Fruit fly (Drosophila melanogaster): ENCODE data around the gene obst-F.

Gene obst-F

dm6 chr3L:20191848-20192247 lies 9.6 kb downstream of the obst-F start:
- TF ChIP-seq CTCF (optimal IDR thresholded peaks at IDR 0.05) (no peak), CG8478 (optimal IDR thresholded peaks at IDR 0.05) (no peak)

dm6 chr3L:20187885-20188570 lies 13.4 kb downstream of the obst-F start, which contains the start of gene Ssk:
Ssk (plus strand) TSS chr3L:20188522.
- TF ChIP-seq CTCF (optimal IDR thresholded peaks at IDR 0.05) (no peak), CG8478 (optimal IDR thresholded peaks at IDR 0.05) (no peak)

dm6 chr3L:20186294-20187020 lies 15.0 kb downstream of the obst-F start:
- TF ChIP-seq CG8478 (optimal IDR thresholded peaks at IDR 0.05) (no peak), CTCF (optimal IDR thresholded peaks at IDR 0.05) (no peak)

dm6 chr3L:20185886-20186285 lies 15.6 kb downstream of the obst-F start:
- no peak for TF ChIP-seq CG8478 (optimal IDR thresholded peaks at IDR 0.05)

- no peak for TF ChIP-seq CTCF (optimal IDR thresholded peaks at IDR 0.05)
- no peak for TF ChIP-seq CG8478 (optimal IDR thresholded peaks at IDR 0.05)
These were observed 16.1 kb downstream of the obst-F start for dm6 chr3L:20185206-20185868.

DNA sequence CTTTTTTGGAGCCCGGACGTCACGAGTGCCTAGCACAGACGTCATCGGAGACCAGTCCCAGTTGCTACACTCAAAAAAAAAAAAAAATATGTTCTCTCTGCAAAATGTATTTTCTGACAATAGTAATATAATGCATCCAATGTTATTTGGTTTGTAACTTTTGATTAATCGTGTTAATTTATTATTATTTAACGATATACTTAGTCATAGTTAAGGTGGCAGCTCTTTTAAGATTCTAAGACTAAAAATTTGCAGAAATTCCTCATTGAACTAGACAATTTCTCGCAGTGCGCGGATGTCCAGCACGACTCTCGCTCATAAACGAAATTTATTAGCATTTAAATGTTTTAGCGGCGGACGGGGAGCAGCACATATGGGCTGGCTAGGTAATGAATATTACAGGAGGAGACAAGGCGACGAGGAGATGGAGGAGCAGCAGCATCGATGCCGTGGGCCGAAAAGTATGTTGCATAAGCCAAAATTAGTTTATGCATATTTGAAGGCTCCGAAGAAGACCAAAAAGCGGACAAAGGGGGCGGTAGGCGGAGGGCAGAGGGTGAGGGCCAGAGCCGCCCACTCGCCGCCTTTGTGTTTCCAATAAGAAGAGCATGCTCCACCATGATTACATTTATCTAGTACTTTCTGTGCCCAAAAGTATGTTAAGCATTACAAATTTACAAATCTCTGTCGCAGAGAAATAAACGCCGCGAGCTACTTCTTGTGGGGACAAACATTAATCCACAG lies 17.9 kb downstream of the obst-F start:
- no peak for TF ChIP-seq CG8478 (optimal IDR thresholded peaks at IDR 0.05)
- TF ChIP-seq CTCF (optimal IDR thresholded peaks at IDR 0.05), result no peak

DNA sequence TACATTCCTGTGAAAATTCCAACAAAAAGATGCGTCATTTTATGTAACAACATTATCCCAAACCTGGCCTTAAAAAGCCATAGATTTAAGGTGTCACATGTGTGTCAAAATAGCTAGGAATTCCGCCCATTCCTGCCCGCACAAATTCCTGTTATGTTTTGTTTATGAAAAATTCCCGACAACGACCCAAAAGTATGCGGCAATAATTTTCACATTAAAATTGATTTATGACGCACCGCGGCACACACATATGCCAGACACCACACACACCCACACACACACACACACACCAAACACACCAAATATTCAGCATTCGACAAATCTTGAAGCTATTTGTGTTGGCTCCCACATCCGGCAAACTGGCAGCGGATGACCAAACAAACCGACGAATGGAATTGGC lies 18.6 kb downstream of the obst-F start:
- TF ChIP-seq CTCF (optimal IDR thresholded peaks at IDR 0.05), result no peak
- no peak for TF ChIP-seq CG8478 (optimal IDR thresholded peaks at IDR 0.05)

- no peak for TF ChIP-seq CTCF (optimal IDR thresholded peaks at IDR 0.05)
- TF ChIP-seq CG8478 (optimal IDR thresholded peaks at IDR 0.05), result no peak
These were observed 23.3 kb downstream of the obst-F start for dm6 chr3L:20178101-20178500.

dm6 chr3L:20177697-20178096 lies 23.7 kb downstream of the obst-F start:
- TF ChIP-seq CG8478 (optimal IDR thresholded peaks at IDR 0.05) (no peak), CTCF (optimal IDR thresholded peaks at IDR 0.05) (no peak)

dm6 chr3L:20168152-20168551 lies 33.3 kb downstream of the obst-F start:
- no peak for TF ChIP-seq CG8478 (optimal IDR thresholded peaks at IDR 0.05)
- no peak for TF ChIP-seq CTCF (optimal IDR thresholded peaks at IDR 0.05)

Data from S2 (cell line).